Worm (Caenorhabditis elegans) whole organism, young adult: ENCODE data around the gene K08D8.4.

Experiments
- B0035.1 ChIP-seq: sonication (generic microtip); optimal IDR thresholded peaks from 2 replicates; lab custom pipeline; 2016; ENCODE audit warnings: missing genetic modification characterization, mild to moderate bottlenecking, missing compliant biosample characterization, missing genotype, missing genetic modification reagents
- B0336.3 ChIP-seq: fragments of 200-800 bp; sonication (Bioruptor generic); IDR thresholded peaks from 2 replicates; pipeline ENCODE4 v1.3.6; 2022; ENCODE audit warnings: missing genetic modification characterization, missing compliant biosample characterization
- F33H1.4 ChIP-seq: fragments of 200-800 bp; sonication (Bioruptor generic); IDR thresholded peaks from 2 replicates; pipeline ENCODE4 v1.3.6; 2022; ENCODE audit warnings: missing genetic modification reagents, missing genetic modification characterization, missing compliant biosample characterization
- Y53G8AR.9 ChIP-seq: fragments of 200-800 bp; sonication (Bioruptor generic); conservative IDR thresholded peaks from 2 replicates; pipeline ENCODE4 v1.3.6; 2022; ENCODE audit warnings: missing genetic modification reagents, missing genetic modification characterization, missing compliant biosample characterization
- akir-1 ChIP-seq: fragments of 200-800 bp; sonication (Bioruptor generic); optimal IDR thresholded peaks from 2 replicates; lab custom pipeline; 2018; ENCODE audit warnings: mild to moderate bottlenecking, missing genetic modification characterization, moderate library complexity, missing compliant biosample characterization
- ama-1 ChIP-seq, 3 experiments: fragments of 150-350 bp in 1 of 3; sonication (generic microtip) in 2 of 3; optimal IDR thresholded peaks; 2 replicates each; lab custom pipeline; 2014 to 2018; ENCODE audit warnings: missing biosample characterization in 2 of 3, missing genetic modification characterization in 2 of 3, missing genetic modification reagents in 2 of 3
- attf-5 ChIP-seq: fragments of 200-800 bp; sonication (Bioruptor generic); optimal IDR thresholded peaks from 2 replicates; lab custom pipeline; 2018; ENCODE audit warnings: mild to moderate bottlenecking, missing genetic modification characterization, missing compliant biosample characterization
- bed-1 ChIP-seq: fragments of 200-800 bp; sonication (Bioruptor generic); IDR thresholded peaks from 2 replicates; pipeline ENCODE4 v1.3.6; 2022; ENCODE audit warnings: missing genetic modification reagents, missing genetic modification characterization, missing compliant biosample characterization
- ccch-3 ChIP-seq: fragments of 200-800 bp; sonication (Bioruptor generic); optimal IDR thresholded peaks from 2 replicates; lab custom pipeline; 2018; ENCODE audit warnings: mild to moderate bottlenecking, missing genetic modification characterization, missing compliant biosample characterization
- ceh-100 ChIP-seq: fragments of 200-800 bp; sonication (Bioruptor generic); IDR thresholded peaks from 2 replicates; pipeline ENCODE4 v1.3.6; 2022; ENCODE audit warnings: missing genetic modification reagents, missing genetic modification characterization, missing compliant biosample characterization
- ceh-27 ChIP-seq: fragments of 200-800 bp; sonication (Bioruptor generic); optimal IDR thresholded peaks from 2 replicates; lab custom pipeline; 2018; ENCODE audit warnings: mild to moderate bottlenecking, missing genetic modification characterization, moderate library complexity, missing compliant biosample characterization
- ceh-40 ChIP-seq: fragments of 200-800 bp; sonication (Bioruptor generic); IDR thresholded peaks from 2 replicates; pipeline ENCODE4 v1.3.6; 2022; ENCODE audit warnings: missing genetic modification characterization, missing compliant biosample characterization
- hmg-20 ChIP-seq: fragments of 200-800 bp; sonication (Bioruptor generic); IDR thresholded peaks from 2 replicates; pipeline ENCODE4 v1.3.6; 2022; ENCODE audit warnings: missing genetic modification reagents, missing genetic modification characterization, missing compliant biosample characterization
- lin-54 ChIP-seq: fragments of 200-800 bp; sonication (Bioruptor generic); optimal IDR thresholded peaks from 2 replicates; lab custom pipeline; 2018; ENCODE audit warnings: mild to moderate bottlenecking, missing genetic modification characterization, missing compliant biosample characterization
- lir-1 ChIP-seq: fragments of 200-800 bp; sonication (Bioruptor generic); conservative IDR thresholded peaks from 2 replicates; pipeline ENCODE4 v1.3.6; 2022; ENCODE audit warnings: missing genetic modification reagents, missing genetic modification characterization, missing compliant biosample characterization
- lsy-27 ChIP-seq: sonication (generic microtip); optimal IDR thresholded peaks from 2 replicates; lab custom pipeline; 2017; ENCODE audit warnings: missing genetic modification characterization, mild to moderate bottlenecking, missing compliant biosample characterization, antibody characterized with exemption, missing genotype, borderline replicate concordance; ENCODE audit not compliant: insufficient read depth
- madf-6 ChIP-seq: fragments of 200-800 bp; sonication (Bioruptor generic); IDR thresholded peaks from 2 replicates; pipeline ENCODE4 v1.3.6; 2022; ENCODE audit warnings: missing genetic modification reagents, missing genetic modification characterization, missing compliant biosample characterization
- madf-8 ChIP-seq: fragments of 200-800 bp; sonication (Bioruptor generic); conservative IDR thresholded peaks from 2 replicates; pipeline ENCODE4 v1.3.6; 2022; ENCODE audit warnings: missing genetic modification reagents, missing genetic modification characterization, missing compliant biosample characterization
- nfya-2 ChIP-seq: fragments of 200-800 bp; sonication (Bioruptor generic); IDR thresholded peaks from 2 replicates; pipeline ENCODE4 v1.3.6; 2022; ENCODE audit warnings: missing genetic modification reagents, missing genetic modification characterization, missing compliant biosample characterization
- nhr-80 ChIP-seq: sonication (generic microtip); optimal IDR thresholded peaks from 2 replicates; lab custom pipeline; 2016; ENCODE audit warnings: missing genetic modification characterization, missing compliant biosample characterization
- nhr-90 ChIP-seq: sonication (generic microtip); optimal IDR thresholded peaks from 2 replicates; lab custom pipeline; 2016; ENCODE audit warnings: missing genotype, mild to moderate bottlenecking, missing genetic modification characterization, missing compliant biosample characterization
- sea-2 ChIP-seq: fragments of 200-800 bp; sonication (Bioruptor generic); IDR thresholded peaks from 2 replicates; pipeline ENCODE4 v1.3.6; 2022; ENCODE audit warnings: missing genetic modification characterization, missing compliant biosample characterization
- snpc-3.4 ChIP-seq: sonication (generic microtip); optimal IDR thresholded peaks from 2 replicates; lab custom pipeline; 2017; ENCODE audit warnings: missing genetic modification characterization, mild to moderate bottlenecking, missing compliant biosample characterization, antibody characterized with exemption, moderate library complexity, missing genotype, missing genetic modification reagents
- snpc-4 ChIP-seq, 5 experiments: fragments of 150-350 bp in 1 of 5; sonication (generic microtip) in 4 of 5; optimal IDR thresholded peaks; 2 replicates each; lab custom pipeline; 2014 to 2018; ENCODE audit warnings: missing genetic modification characterization in 5 of 5, missing biosample characterization in 3 of 5, antibody characterized with exemption in 2 of 5, mild to moderate bottlenecking in 2 of 5, missing compliant biosample characterization in 2 of 5, missing genotype in 2 of 5, moderate library complexity in 2 of 5, missing genetic modification reagents in 1 of 5
- tlf-1 ChIP-seq: fragments of 200-800 bp; sonication (Bioruptor generic); optimal IDR thresholded peaks from 2 replicates; lab custom pipeline; 2018; ENCODE audit warnings: mild to moderate bottlenecking, missing genetic modification characterization, missing compliant biosample characterization
- unc-130 ChIP-seq: sonication (generic microtip); optimal IDR thresholded peaks from 2 replicates; lab custom pipeline; 2016; ENCODE audit warnings: missing genetic modification reagents, missing genetic modification characterization, missing compliant biosample characterization
- ztf-26 ChIP-seq: sonication (generic microtip); optimal IDR thresholded peaks from 2 replicates; lab custom pipeline; 2017; ENCODE audit warnings: missing genetic modification characterization, missing compliant biosample characterization
- ztf-28 ChIP-seq: fragments of 200-800 bp; sonication (Bioruptor generic); IDR thresholded peaks from 2 replicates; pipeline ENCODE4 v1.3.6; 2022; ENCODE audit warnings: missing genetic modification reagents, missing genetic modification characterization, missing compliant biosample characterization
- ztf-3 ChIP-seq: fragments of 200-800 bp; sonication (Bioruptor generic); optimal IDR thresholded peaks from 2 replicates; lab custom pipeline; 2018; ENCODE audit warnings: mild to moderate bottlenecking, missing genetic modification characterization, missing compliant biosample characterization

Gene K08D8.4

DNA sequence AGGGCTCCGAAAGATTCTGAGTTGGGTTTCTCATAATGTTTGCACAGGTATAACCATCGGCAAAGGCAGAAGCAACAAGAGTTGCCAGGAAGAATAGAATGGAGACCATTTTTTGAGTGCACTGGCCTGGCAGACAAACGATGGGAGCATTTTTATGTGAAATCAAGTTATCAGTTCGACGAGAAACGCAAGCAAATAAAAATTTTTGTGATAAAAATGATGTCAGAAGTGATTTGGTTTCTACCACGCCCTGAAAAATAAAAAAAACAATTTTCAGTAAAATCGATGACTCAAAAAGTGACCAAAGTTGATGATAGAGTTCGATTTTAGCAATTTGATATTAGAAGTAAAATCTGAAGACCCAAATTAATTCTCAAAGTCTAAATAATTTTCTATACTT is at the start of gene K08D8.4:
K08D8.4 (minus strand) TSS at position 128 of the 400 bp plus-strand sequence.
- no peak for TF ChIP-seq unc-130 (GFP tag; lab: Kevin White, UChicago)
- TF ChIP-seq bed-1 (GFP tag; lab: Robert Waterston, UW) = no peak
- TF ChIP-seq nhr-80 = peak; percentile 74
- no peak for TF ChIP-seq madf-8
- no peak for TF ChIP-seq hmg-20 (GFP tag; lab: Robert Waterston, UW)
- no peak for TF ChIP-seq ccch-3
- TF ChIP-seq snpc-3.4 (tag; lab: Kevin White, UChicago) = no peak
- TF ChIP-seq snpc-4 (GFP tag; optimal IDR thresholded peaks at IDR 0.05; lab: Kevin White, UChicago) = no peak
- no peak for TF ChIP-seq snpc-4 (tag; optimal IDR thresholded peaks at IDR 0.05; lab: Kevin White, UChicago)

DNA sequence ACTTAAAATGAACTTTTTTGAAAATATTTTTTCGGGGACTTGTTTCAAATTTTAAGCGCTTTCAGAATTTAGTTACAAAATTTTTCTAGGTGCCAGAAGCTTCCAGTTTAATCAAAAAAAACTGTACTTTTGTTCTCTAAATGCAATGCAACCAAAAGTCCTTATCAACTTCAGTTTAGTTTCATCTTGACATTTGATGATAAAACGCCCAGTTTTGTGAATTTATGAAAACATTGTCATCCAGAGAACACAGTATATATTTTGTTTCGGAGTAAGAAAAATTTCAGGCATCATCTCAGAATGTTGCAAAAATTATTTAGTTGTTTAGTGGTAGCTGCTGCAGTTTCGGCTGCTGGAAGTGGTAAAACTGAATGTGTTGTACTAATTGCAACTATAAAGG is 47.9 kb upstream of the K08D8.4 start, which contains the start of gene F55G11.6:
F55G11.6 (plus strand) TSS at position 301 of the 400 bp plus-strand sequence.
- no peak for TF ChIP-seq ceh-100 (GFP tag; lab: Robert Waterston, UW)
- TF ChIP-seq ama-1 (optimal IDR thresholded peaks at IDR 0.05; lab: Kevin White, UChicago) = no peak
- TF ChIP-seq ama-1 (GFP tag; optimal IDR thresholded peaks at IDR 0.05; lab: Kevin White, UChicago) = no peak
- TF ChIP-seq madf-6 (GFP tag; lab: Robert Waterston, UW) = no peak
- no peak for TF ChIP-seq madf-8
- no peak for TF ChIP-seq Y53G8AR.9 (GFP tag; lab: Robert Waterston, UW)
- no peak for TF ChIP-seq hmg-20 (GFP tag; lab: Robert Waterston, UW)
- no peak for TF ChIP-seq lin-54 (GFP tag; lab: Kevin White, UChicago)
- no peak for TF ChIP-seq attf-5 (GFP tag; lab: Kevin White, UChicago)
- no peak for TF ChIP-seq lsy-27 (tag; lab: Kevin White, UChicago)
- no peak for TF ChIP-seq nfya-2 (GFP tag; lab: Robert Waterston, UW)
- no peak for TF ChIP-seq ceh-27
- TF ChIP-seq nhr-90 (tag; lab: Kevin White, UChicago) = no peak
- no peak for TF ChIP-seq akir-1 (GFP tag; lab: Kevin White, UChicago)
- TF ChIP-seq ztf-28 (GFP tag; lab: Robert Waterston, UW) = no peak
- TF ChIP-seq F33H1.4 (GFP tag; lab: Robert Waterston, UW) = no peak
- TF ChIP-seq B0336.3 (GFP tag; lab: Robert Waterston, UW) = no peak

DNA sequence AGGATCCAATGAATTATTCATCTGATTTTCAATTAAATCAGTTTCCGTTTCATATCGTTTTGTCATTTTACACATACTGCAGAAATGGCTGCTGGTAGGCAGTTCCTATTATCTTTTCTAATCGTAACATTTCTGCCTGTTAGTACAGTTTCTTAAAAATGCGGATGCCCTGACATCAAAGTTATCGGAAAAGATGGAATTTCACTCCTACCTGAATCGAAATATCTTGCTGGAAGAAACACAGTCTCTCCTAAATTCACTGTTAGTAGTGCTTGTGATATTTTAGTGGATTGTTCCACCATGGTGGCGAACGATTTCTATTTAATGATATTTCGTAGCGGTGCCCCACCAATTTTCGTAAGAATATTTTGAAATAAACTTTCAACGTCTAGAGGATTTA is 38.7 kb upstream of the K08D8.4 start, which contains the start of gene F55G11.10:
F55G11.10 (plus strand) TSS at position 301 of the 400 bp plus-strand sequence.
- TF ChIP-seq ztf-26 (tag; lab: Kevin White, UChicago) (no peak), tlf-1 (GFP tag; lab: Kevin White, UChicago) (no peak), bed-1 (GFP tag; lab: Robert Waterston, UW) (no peak)

DNA sequence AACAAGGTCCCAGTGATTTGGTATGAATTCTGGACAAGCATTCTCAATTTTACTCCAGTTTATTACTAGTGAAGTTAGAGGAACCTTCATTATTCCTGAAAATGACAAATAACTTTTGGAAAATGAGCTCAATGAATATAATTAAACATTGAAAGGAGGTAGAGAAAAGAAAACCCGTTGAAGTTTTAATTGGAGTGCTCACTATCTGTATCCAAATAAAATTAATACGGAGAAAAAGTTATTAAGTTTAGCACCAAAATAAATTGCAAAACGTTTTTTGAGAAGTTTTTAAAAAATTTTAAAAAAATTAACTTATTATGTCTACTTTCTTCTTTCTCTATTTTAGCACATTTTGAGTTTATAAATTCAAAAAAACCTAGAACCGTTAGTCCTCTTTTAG is 36.7 kb upstream of the K08D8.4 start, which contains the start of gene F55G11.1:
F55G11.1 (minus strand) TSS at position 101 of the 400 bp plus-strand sequence.
- no peak for TF ChIP-seq madf-6 (GFP tag; lab: Robert Waterston, UW)

DNA sequence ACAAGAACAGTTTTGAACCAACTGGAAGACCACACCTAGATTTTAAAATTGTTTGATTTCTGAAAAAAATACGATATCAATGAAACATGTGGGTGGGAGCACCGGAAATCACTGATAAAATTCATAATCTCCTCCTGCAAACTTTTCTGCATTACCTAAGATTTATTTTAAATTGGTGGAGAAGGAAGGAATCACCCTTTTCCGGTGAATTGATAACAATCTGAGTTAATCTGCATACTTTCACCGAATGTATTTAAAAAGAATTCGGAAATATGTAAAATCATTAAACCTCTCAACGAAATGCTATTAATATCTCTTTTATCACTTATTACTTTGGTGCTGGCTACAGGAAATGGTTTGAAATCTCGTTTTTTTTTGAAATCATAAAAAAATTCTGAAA is 32.8 kb upstream of the K08D8.4 start, which contains the start of gene dct-19:
dct-19 (plus strand) TSS at position 301 of the 400 bp plus-strand sequence.
- TF ChIP-seq ceh-40 (GFP tag; lab: Robert Waterston, UW) = no peak
- no peak for TF ChIP-seq ztf-26 (tag; lab: Kevin White, UChicago)
- no peak for TF ChIP-seq ztf-3 (GFP tag; lab: Kevin White, UChicago)
- TF ChIP-seq sea-2 (GFP tag; lab: Robert Waterston, UW) = no peak
- no peak for TF ChIP-seq lir-1 (GFP tag; lab: Robert Waterston, UW)
- no peak for TF ChIP-seq B0035.1 (tag; lab: Kevin White, UChicago)
